Worm (Caenorhabditis elegans) whole organism, L3 larva: Measurements from ENCODE around the gene cosa-1.

Source experiments
- aly-2 ChIP-seq: fragments of 150-350 bp; optimal IDR thresholded peaks from 2 replicates; lab custom pipeline; 2014; ENCODE audit warnings: missing biosample characterization, missing genetic modification characterization
- ama-1 ChIP-seq: fragments of 150-350 bp; optimal IDR thresholded peaks from 2 replicates; lab custom pipeline; 2018
- jun-1 ChIP-seq: fragments of 150-350 bp; optimal IDR thresholded peaks from 2 replicates; lab custom pipeline; 2014; ENCODE audit warnings: missing biosample characterization, missing genetic modification reagents, missing genetic modification characterization
- mdl-1 ChIP-seq: fragments of 150-350 bp; optimal IDR thresholded peaks from 2 replicates; lab custom pipeline; 2014; ENCODE audit warnings: missing biosample characterization, missing genetic modification characterization
- mml-1 ChIP-seq: fragments of 150-350 bp; sonication (generic microtip); optimal IDR thresholded peaks from 3 replicates; lab custom pipeline; 2014; ENCODE audit warnings: missing biosample characterization, missing genetic modification characterization
- nhr-11 ChIP-seq: fragments of 150-350 bp; optimal IDR thresholded peaks from 2 replicates; lab custom pipeline; 2014; ENCODE audit warnings: missing biosample characterization, missing genetic modification characterization
- nhr-43 ChIP-seq: sonication (generic microtip); optimal IDR thresholded peaks from 2 replicates; lab custom pipeline; 2016; ENCODE audit warnings: mild to moderate bottlenecking, missing genetic modification characterization, missing compliant biosample characterization; ENCODE audit not compliant: poor library complexity, severe bottlenecking
- pha-4 ChIP-seq: fragments of 150-350 bp; optimal IDR thresholded peaks from 2 replicates; lab custom pipeline; 2014; ENCODE audit warnings: missing biosample characterization, missing genetic modification reagents, missing genetic modification characterization
- snpc-4 ChIP-seq: fragments of 150-350 bp; optimal IDR thresholded peaks from 2 replicates; lab custom pipeline; 2014; ENCODE audit warnings: missing biosample characterization, missing genetic modification characterization
- unc-62 ChIP-seq: fragments of 150-350 bp; sonication (generic microtip); optimal IDR thresholded peaks from 4 replicates; lab custom pipeline; 2014; ENCODE audit warnings: missing biosample characterization, missing genetic modification reagents, missing genetic modification characterization
- ztf-4 ChIP-seq: fragments of 150-350 bp; optimal IDR thresholded peaks from 2 replicates; lab custom pipeline; 2014; ENCODE audit warnings: missing biosample characterization, missing genetic modification characterization

DNA sequence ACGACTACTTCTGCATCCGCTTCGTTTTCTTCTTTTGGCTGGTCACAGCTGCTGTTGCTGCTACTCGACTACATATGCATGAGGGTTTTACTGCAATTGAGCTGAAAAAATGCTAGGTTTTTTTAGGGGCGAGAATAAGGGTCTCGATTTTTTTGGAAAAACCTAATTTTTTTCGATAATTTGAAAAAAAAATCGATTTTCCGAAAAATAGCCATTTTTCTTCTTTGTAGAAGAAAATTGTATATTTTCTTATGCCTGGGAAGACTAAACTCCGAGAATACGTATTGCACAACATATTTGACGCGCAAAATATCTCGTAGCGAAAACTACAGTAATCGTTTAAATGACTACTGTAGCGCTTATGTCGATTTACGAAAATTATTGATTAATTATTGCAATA, 9.4 kb upstream of the cosa-1 start, which contains the start of gene tmem-132:
- TF ChIP-seq snpc-4 (tag; lab: Kevin White, UChicago) (no peak), mml-1 (tag; lab: Kevin White, UChicago) (no peak), ama-1 (lab: Kevin White, UChicago) (no peak), aly-2 (tag; lab: Kevin White, UChicago) (no peak), ztf-4 (tag; lab: Kevin White, UChicago) (no peak), nhr-11 (tag; lab: Kevin White, UChicago) (no peak), pha-4 (no peak), nhr-43 (tag; lab: Kevin White, UChicago) (no peak), jun-1 (no peak), unc-62 (no peak), mdl-1 (tag; lab: Kevin White, UChicago) (no peak)
